Worm (Caenorhabditis elegans): ENCODE results near the gene acp-4.

- no peak for TF ChIP-seq ctbp-1 (GFP tag; IDR thresholded peaks at IDR 0.05)
- TF ChIP-seq mep-1 (tag; optimal IDR thresholded peaks at IDR 0.05), result no peak
- no peak for TF ChIP-seq R02D3.7 (tag; optimal IDR thresholded peaks at IDR 0.05)
- TF ChIP-seq ZK546.5 (tag; optimal IDR thresholded peaks at IDR 0.05), result no peak
- TF ChIP-seq lin-39 (tag; optimal IDR thresholded peaks at IDR 0.05), result no peak
- TF ChIP-seq lir-3 (tag; optimal IDR thresholded peaks at IDR 0.05), result no peak
- no peak for TF ChIP-seq nhr-25 (tag; optimal IDR thresholded peaks at IDR 0.05; ENCODE audit: borderline replicate concordance, insufficient read depth)
- TF ChIP-seq snpc-4 (tag; optimal IDR thresholded peaks at IDR 0.05), result no peak
- TF ChIP-seq dpl-1 (GFP tag; optimal IDR thresholded peaks at IDR 0.05), result peak; percentile 24
- TF ChIP-seq aly-2 (tag; optimal IDR thresholded peaks at IDR 0.05), result no peak
- TF ChIP-seq ztf-11 (tag; optimal IDR thresholded peaks at IDR 0.05), result no peak
- TF ChIP-seq cey-2 (tag; optimal IDR thresholded peaks at IDR 0.05; ENCODE audit: borderline replicate concordance, insufficient read depth), result no peak
- TF ChIP-seq vab-7 (GFP tag; IDR thresholded peaks at IDR 0.05), result no peak
Observed at ce11 chrII:8428947-8429919, 5.7 kb downstream of the acp-4 start.
